Worm (Caenorhabditis elegans) whole organism, L4/young adult: ENCODE results near the gene msp-33.

ENCODE experiments used
- dao-5 ChIP-seq: sonication (generic microtip); optimal IDR thresholded peaks from 2 replicates; lab custom pipeline; 2016; ENCODE audit warnings: missing genotype, missing genetic modification characterization, moderate library complexity, missing compliant biosample characterization
- him-1 ChIP-seq: sonication (generic microtip); optimal IDR thresholded peaks from 2 replicates; lab custom pipeline; 2016; ENCODE audit warnings: missing genotype, missing genetic modification reagents, missing genetic modification characterization, missing compliant biosample characterization

- TF ChIP-seq him-1 (no peak), dao-5 (no peak)
These were observed 18.1 kb downstream of the msp-33 start, which contains the start of gene F11G11.15 for ce11 chrII:4874335-4874861.
